Worm (Caenorhabditis elegans) whole organism, L2 larva: Measurements from ENCODE around the gene Y57G11C.36.

Experiments
- C34F6.9 ChIP-seq: fragments of 150-350 bp; optimal IDR thresholded peaks from 2 replicates; lab custom pipeline; 2014; ENCODE audit warnings: missing biosample characterization, missing genetic modification characterization
- F13H6.1 ChIP-seq: sonication (generic microtip); optimal IDR thresholded peaks from 2 replicates; lab custom pipeline; 2016; ENCODE audit warnings: missing genetic modification characterization, missing compliant biosample characterization
- R02D3.7 ChIP-seq: fragments of 150-350 bp; optimal IDR thresholded peaks from 2 replicates; lab custom pipeline; 2014; ENCODE audit warnings: missing biosample characterization, missing genetic modification characterization
- Y55F3AM.14 ChIP-seq: fragments of 200-800 bp; sonication (Bioruptor generic); optimal IDR thresholded peaks from 2 replicates; lab custom pipeline; 2018; ENCODE audit warnings: mild to moderate bottlenecking, missing genetic modification characterization, missing compliant biosample characterization
- ZK546.5 ChIP-seq: sonication (generic microtip); optimal IDR thresholded peaks from 2 replicates; lab custom pipeline; 2017; ENCODE audit warnings: missing biosample characterization, missing genetic modification characterization
- alr-1 ChIP-seq: fragments of 150-350 bp; optimal IDR thresholded peaks from 2 replicates; lab custom pipeline; 2014; ENCODE audit warnings: missing biosample characterization, missing genetic modification characterization
- aly-2 ChIP-seq: fragments of 150-350 bp; optimal IDR thresholded peaks from 2 replicates; lab custom pipeline; 2014; ENCODE audit warnings: missing biosample characterization, missing genetic modification characterization
- ama-1 ChIP-seq: fragments of 150-350 bp; optimal IDR thresholded peaks from 2 replicates; lab custom pipeline; 2018; ENCODE audit warnings: inconsistent platforms
- ceh-82 ChIP-seq: fragments of 150-350 bp; optimal IDR thresholded peaks from 2 replicates; lab custom pipeline; 2014; ENCODE audit warnings: missing biosample characterization, missing genetic modification characterization
- crh-2 ChIP-seq: sonication (generic microtip); optimal IDR thresholded peaks from 2 replicates; lab custom pipeline; 2017; ENCODE audit warnings: missing biosample characterization, missing genetic modification characterization
- dmd-4 ChIP-seq: sonication (generic microtip); optimal IDR thresholded peaks from 2 replicates; lab custom pipeline; 2017; ENCODE audit warnings: missing biosample characterization, missing genetic modification characterization
- elt-1 ChIP-seq: fragments of 150-350 bp; optimal IDR thresholded peaks from 2 replicates; lab custom pipeline; 2014; ENCODE audit warnings: missing biosample characterization, missing genetic modification characterization
- elt-3 ChIP-seq: sonication (generic microtip); optimal IDR thresholded peaks from 2 replicates; lab custom pipeline; 2017; ENCODE audit warnings: missing biosample characterization, missing genetic modification characterization
- fos-1 ChIP-seq: fragments of 150-350 bp; optimal IDR thresholded peaks from 2 replicates; lab custom pipeline; 2014; ENCODE audit warnings: missing biosample characterization, missing genetic modification characterization
- lin-11 ChIP-seq: fragments of 150-350 bp; sonication (generic microtip); optimal IDR thresholded peaks from 2 replicates; lab custom pipeline; 2014; ENCODE audit warnings: missing biosample characterization, missing genetic modification characterization, inconsistent platforms, mixed read lengths
- lin-13 ChIP-seq: fragments of 150-350 bp; optimal IDR thresholded peaks from 2 replicates; lab custom pipeline; 2014; ENCODE audit warnings: missing biosample characterization, missing genetic modification reagents, missing genetic modification characterization
- lsy-2 ChIP-seq, 2 experiments: fragments of 150-350 bp in 1 of 2; sonication (generic microtip) in 1 of 2; optimal IDR thresholded peaks; 2 replicates each; lab custom pipeline; 2014 to 2017; ENCODE audit warnings: missing biosample characterization in 2 of 2, missing genetic modification characterization in 2 of 2
- mbf-1 ChIP-seq: sonication (generic microtip); optimal IDR thresholded peaks from 2 replicates; lab custom pipeline; 2017; ENCODE audit warnings: missing biosample characterization, missing genetic modification characterization
- mdl-1 ChIP-seq, 2 experiments: fragments of 150-350 bp in 1 of 2; sonication (generic microtip) in 1 of 2; optimal IDR thresholded peaks; 2 replicates each; lab custom pipeline; 2017; ENCODE audit warnings: missing biosample characterization in 2 of 2, missing genetic modification characterization in 2 of 2
- nhr-10 ChIP-seq: sonication (generic microtip); optimal IDR thresholded peaks from 2 replicates; lab custom pipeline; 2017; ENCODE audit warnings: missing biosample characterization, missing genetic modification characterization
- nhr-11 ChIP-seq: fragments of 150-350 bp; optimal IDR thresholded peaks from 2 replicates; lab custom pipeline; 2014; ENCODE audit warnings: missing biosample characterization, missing genetic modification characterization
- nhr-129 ChIP-seq: fragments of 150-350 bp; optimal IDR thresholded peaks from 2 replicates; lab custom pipeline; 2014; ENCODE audit warnings: missing biosample characterization, missing genetic modification characterization
- nhr-21 ChIP-seq: fragments of 150-350 bp; optimal IDR thresholded peaks from 2 replicates; lab custom pipeline; 2014; ENCODE audit warnings: missing biosample characterization, missing genetic modification characterization
- nhr-23 ChIP-seq: fragments of 150-350 bp; optimal IDR thresholded peaks from 2 replicates; lab custom pipeline; 2014; ENCODE audit warnings: missing biosample characterization, missing genetic modification reagents, missing genetic modification characterization
- nhr-237 ChIP-seq: fragments of 150-350 bp; optimal IDR thresholded peaks from 2 replicates; lab custom pipeline; 2014; ENCODE audit warnings: missing biosample characterization, missing genetic modification characterization
- nhr-25 ChIP-seq: fragments of 150-350 bp; sonication (generic microtip); optimal IDR thresholded peaks from 3 replicates; lab custom pipeline; 2014; ENCODE audit warnings: missing biosample characterization, missing genetic modification characterization
- nhr-6 ChIP-seq: fragments of 150-350 bp; optimal IDR thresholded peaks from 2 replicates; lab custom pipeline; 2014; ENCODE audit warnings: missing biosample characterization, missing genetic modification characterization
- nhr-77 ChIP-seq: fragments of 150-350 bp; optimal IDR thresholded peaks from 2 replicates; lab custom pipeline; 2014; ENCODE audit warnings: missing biosample characterization, missing genetic modification characterization
- sem-4 ChIP-seq: fragments of 150-350 bp; optimal IDR thresholded peaks from 2 replicates; lab custom pipeline; 2014; ENCODE audit warnings: missing biosample characterization, missing genetic modification reagents, missing genetic modification characterization
- skn-1 ChIP-seq: sonication (generic microtip); optimal IDR thresholded peaks from 2 replicates; lab custom pipeline; 2017; ENCODE audit warnings: missing biosample characterization, missing genetic modification characterization
- sma-3 ChIP-seq: sonication (generic microtip); optimal IDR thresholded peaks from 2 replicates; lab custom pipeline; 2016; ENCODE audit warnings: missing genetic modification reagents, missing genetic modification characterization, missing compliant biosample characterization
- unc-39 ChIP-seq: fragments of 150-350 bp; optimal IDR thresholded peaks from 2 replicates; lab custom pipeline; 2014; ENCODE audit warnings: missing biosample characterization, missing genetic modification characterization
- unc-55 ChIP-seq: fragments of 150-350 bp; sonication (generic microtip); optimal IDR thresholded peaks from 3 replicates; lab custom pipeline; 2014; ENCODE audit warnings: missing biosample characterization, missing genetic modification reagents, missing genetic modification characterization
- unc-62 ChIP-seq: fragments of 150-350 bp; optimal IDR thresholded peaks from 2 replicates; lab custom pipeline; 2014; ENCODE audit warnings: missing biosample characterization, missing genetic modification reagents, missing genetic modification characterization
- zag-1 ChIP-seq: fragments of 150-350 bp; optimal IDR thresholded peaks from 2 replicates; lab custom pipeline; 2014; ENCODE audit warnings: missing biosample characterization, missing genetic modification characterization
- ztf-1 ChIP-seq: fragments of 200-800 bp; sonication (Bioruptor generic); conservative IDR thresholded peaks from 2 replicates; pipeline ENCODE4 v1.3.6; 2022; ENCODE audit warnings: missing genetic modification characterization, missing compliant biosample characterization
- ztf-4 ChIP-seq: fragments of 150-350 bp; optimal IDR thresholded peaks from 2 replicates; lab custom pipeline; 2014; ENCODE audit warnings: missing biosample characterization, missing genetic modification characterization

The Y57G11C.36 gene

ce11 chrIV:14773280-14774071, at the start of gene Y57G11C.36:
Y57G11C.36 (minus strand) TSS chrIV:14773781.
- TF ChIP-seq Y55F3AM.14 (GFP tag; lab: Kevin White, UChicago) (no peak), alr-1 (tag; lab: Kevin White, UChicago) (no peak), sem-4 (tag; lab: Kevin White, UChicago) (no peak), nhr-21 (tag; lab: Kevin White, UChicago) (no peak), ztf-4 (tag; lab: Kevin White, UChicago) (no peak), nhr-11 (tag; lab: Kevin White, UChicago) (no peak), fos-1 (tag; lab: Kevin White, UChicago) (no peak), nhr-23 (no peak)

DNA sequence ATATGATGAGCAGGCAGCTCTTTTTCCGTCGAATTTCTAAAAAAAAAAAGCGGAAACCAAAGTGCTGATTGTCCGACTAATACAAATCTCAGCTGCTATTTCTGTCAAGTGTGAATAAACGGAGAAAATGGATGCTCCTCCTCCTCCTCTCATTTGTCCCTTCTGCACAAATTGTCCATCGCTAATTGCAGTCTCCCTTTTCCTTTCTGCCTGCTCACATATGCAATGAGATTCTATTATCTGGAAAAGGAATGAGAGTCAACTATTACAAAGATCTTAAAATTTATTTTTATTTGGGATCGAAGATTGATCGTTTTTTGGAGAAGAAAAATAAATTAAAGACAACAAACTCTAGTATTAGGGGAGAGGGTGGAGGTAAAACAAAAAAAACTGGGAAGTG, 48.7 kb upstream of the Y57G11C.36 start:
- TF ChIP-seq nhr-11 (tag; lab: Kevin White, UChicago) (no peak), lin-11 (no peak), zag-1 (tag; lab: Kevin White, UChicago) (no peak), elt-1 (tag; lab: Kevin White, UChicago) (no peak), crh-2 (tag; lab: Kevin White, UChicago) (peak; percentile 13), lsy-2 (tag; optimal IDR thresholded peaks at IDR 0.05; lab: Kevin White, UChicago) (peak in 1 of 2 experiments; percentile 48), nhr-21 (tag; lab: Kevin White, UChicago) (peak; percentile 53), mbf-1 (tag; lab: Kevin White, UChicago) (no peak), aly-2 (tag; lab: Kevin White, UChicago) (no peak), Y55F3AM.14 (GFP tag; lab: Kevin White, UChicago) (no peak), nhr-6 (tag; lab: Kevin White, UChicago) (no peak), ceh-82 (tag; lab: Kevin White, UChicago) (no peak), unc-62 (no peak), R02D3.7 (no peak), skn-1 (no peak), ama-1 (peak; percentile 11), dmd-4 (tag; lab: Kevin White, UChicago) (no peak), sma-3 (no peak), nhr-237 (tag; lab: Kevin White, UChicago) (no peak), ZK546.5 (tag; lab: Kevin White, UChicago) (no peak), nhr-23 (no peak), nhr-10 (no peak), nhr-25 (tag; lab: Kevin White, UChicago) (no peak), C34F6.9 (no peak), elt-3 (tag; lab: Kevin White, UChicago) (no peak), unc-39 (tag; lab: Kevin White, UChicago) (no peak), alr-1 (tag; lab: Kevin White, UChicago) (no peak), fos-1 (tag; lab: Kevin White, UChicago) (no peak), lin-13 (peak; percentile 26), mdl-1 (tag; optimal IDR thresholded peaks at IDR 0.05; lab: Kevin White, UChicago) (no peak), unc-55 (no peak)

DNA sequence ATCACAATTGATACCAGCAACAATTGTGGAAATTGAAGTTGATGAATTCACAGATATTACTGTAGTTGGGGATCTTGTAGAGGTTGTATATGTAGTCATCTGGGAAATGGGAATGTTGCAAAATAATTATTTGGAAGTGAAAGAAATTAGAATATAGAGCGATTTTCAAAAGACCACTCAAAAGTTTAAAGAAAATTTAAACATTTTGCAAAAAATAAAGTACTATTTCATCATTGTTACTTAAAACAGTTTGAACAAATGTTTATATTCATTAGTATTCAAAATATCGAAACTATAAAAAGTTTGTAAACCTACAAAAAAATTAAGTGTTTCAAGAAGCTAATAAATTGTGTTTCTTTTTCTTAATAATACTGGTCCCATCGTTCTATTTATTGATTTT, 42.7 kb upstream of the Y57G11C.36 start, which contains the start of gene Y57G11C.46:
Gene Y57G11C.46 (minus strand): TSS at position 101 of the 400 bp plus-strand sequence.
- TF ChIP-seq lsy-2 (tag; optimal IDR thresholded peaks at IDR 0.05; lab: Kevin White, UChicago) (no peak), nhr-129 (no peak), nhr-77 (tag; lab: Kevin White, UChicago) (no peak), ztf-4 (tag; lab: Kevin White, UChicago) (no peak), nhr-6 (tag; lab: Kevin White, UChicago) (no peak), aly-2 (tag; lab: Kevin White, UChicago) (no peak), nhr-21 (tag; lab: Kevin White, UChicago) (no peak), mbf-1 (tag; lab: Kevin White, UChicago) (no peak), lin-13 (no peak), ztf-1 (GFP tag; lab: Robert Waterston, UW) (no peak), unc-55 (no peak), R02D3.7 (no peak), nhr-237 (tag; lab: Kevin White, UChicago) (no peak), dmd-4 (tag; lab: Kevin White, UChicago) (no peak)

ce11 chrIV:14806903-14807302, 33.3 kb upstream of the Y57G11C.36 start, which contains the start of gene oig-5:
oig-5 (plus strand) TSS chrIV:14807203.
- TF ChIP-seq nhr-77 (tag; lab: Kevin White, UChicago) (no peak), unc-55 (no peak), F13H6.1 (tag; lab: Kevin White, UChicago) (no peak), nhr-237 (tag; lab: Kevin White, UChicago) (no peak), lin-11 (no peak), unc-39 (tag; lab: Kevin White, UChicago) (no peak), nhr-6 (tag; lab: Kevin White, UChicago) (no peak), alr-1 (tag; lab: Kevin White, UChicago) (no peak), nhr-10 (no peak), mbf-1 (tag; lab: Kevin White, UChicago) (no peak), ceh-82 (tag; lab: Kevin White, UChicago) (no peak), sem-4 (tag; lab: Kevin White, UChicago) (no peak), ZK546.5 (tag; lab: Kevin White, UChicago) (no peak), nhr-25 (tag; lab: Kevin White, UChicago) (no peak)
